Worm (Caenorhabditis elegans): ENCODE data around the gene F58A6.1.

Gene F58A6.1

ce11 chrII:5166738-5167137 is 24.0 kb downstream of the F58A6.1 start, which contains the start of gene srb-3:
srb-3 (minus strand) TSS chrII:5166838.
- TF ChIP-seq lin-32 (GFP tag; optimal IDR thresholded peaks at IDR 0.05) (no peak), snpc-4 (tag; optimal IDR thresholded peaks at IDR 0.05) (no peak), nhr-2 (tag; optimal IDR thresholded peaks at IDR 0.05) (no peak), mls-2 (tag; optimal IDR thresholded peaks at IDR 0.05) (no peak), unc-39 (tag; optimal IDR thresholded peaks at IDR 0.05) (no peak)

ce11 chrII:5170932-5171331 is 28.2 kb downstream of the F58A6.1 start, which contains the start of gene srb-1:
srb-1 (minus strand) TSS chrII:5171032.
- TF ChIP-seq zip-8 (tag; optimal IDR thresholded peaks at IDR 0.05) (no peak), lin-32 (GFP tag; optimal IDR thresholded peaks at IDR 0.05) (no peak), sptf-1 (tag; optimal IDR thresholded peaks at IDR 0.05) (no peak), ztf-11 (tag; optimal IDR thresholded peaks at IDR 0.05) (no peak), lsy-2 (tag; optimal IDR thresholded peaks at IDR 0.05) (no peak), unc-39 (tag; optimal IDR thresholded peaks at IDR 0.05) (no peak), unc-62 (GFP tag; optimal IDR thresholded peaks at IDR 0.05) (no peak), ceh-83 (GFP tag; optimal IDR thresholded peaks at IDR 0.05) (no peak), tbx-8 (GFP tag; optimal IDR thresholded peaks at IDR 0.05) (no peak)

- no peak for TF ChIP-seq ceh-43 (GFP tag; optimal IDR thresholded peaks at IDR 0.05)
Measured at ce11 chrII:5171610-5172009, 28.9 kb downstream of the F58A6.1 start, which contains the start of gene C27D6.15. C27D6.15 (plus strand) TSS chrII:5171910.

ce11 chrII:5172451-5172850 is 29.7 kb downstream of the F58A6.1 start, which contains the start of gene C27D6.1:
C27D6.1 (plus strand) TSS chrII:5172751.
- no peak for TF ChIP-seq unc-39 (tag; optimal IDR thresholded peaks at IDR 0.05)
- no peak for TF ChIP-seq pha-4 (tag; optimal IDR thresholded peaks at IDR 0.05)
- TF ChIP-seq ces-1 (GFP tag; optimal IDR thresholded peaks at IDR 0.05) = no peak
- no peak for TF ChIP-seq mls-2 (tag; optimal IDR thresholded peaks at IDR 0.05)
- TF ChIP-seq cnd-1 (tag; optimal IDR thresholded peaks at IDR 0.05) = no peak
- no peak for TF ChIP-seq unc-62 (GFP tag; optimal IDR thresholded peaks at IDR 0.05)
- no peak for TF ChIP-seq M03D4.4 (tag; optimal IDR thresholded peaks at IDR 0.05)
- TF ChIP-seq nhr-76 (tag; optimal IDR thresholded peaks at IDR 0.05) = no peak
- no peak for TF ChIP-seq mab-5 (tag; optimal IDR thresholded peaks at IDR 0.05)
- no peak for TF ChIP-seq sem-2 (GFP tag; optimal IDR thresholded peaks at IDR 0.05)
- no peak for TF ChIP-seq snpc-4 (tag; optimal IDR thresholded peaks at IDR 0.05)
- no peak for TF ChIP-seq nhr-12 (tag; optimal IDR thresholded peaks at IDR 0.05)
- no peak for TF ChIP-seq bed-3 (GFP tag; optimal IDR thresholded peaks at IDR 0.05)
- TF ChIP-seq lin-13 (tag; optimal IDR thresholded peaks at IDR 0.05) = no peak
- no peak for TF ChIP-seq blmp-1 (tag; optimal IDR thresholded peaks at IDR 0.05)
- no peak for TF ChIP-seq lin-32 (GFP tag; optimal IDR thresholded peaks at IDR 0.05)
- no peak for TF ChIP-seq flh-1 (GFP tag; optimal IDR thresholded peaks at IDR 0.05)

- TF ChIP-seq lin-32 (GFP tag; optimal IDR thresholded peaks at IDR 0.05) (no peak), bed-3 (GFP tag; optimal IDR thresholded peaks at IDR 0.05) (no peak), unc-120 (tag; optimal IDR thresholded peaks at IDR 0.05; ENCODE audit: poor library complexity, severe bottlenecking) (no peak), ztf-11 (tag; optimal IDR thresholded peaks at IDR 0.05) (no peak), mab-5 (tag; optimal IDR thresholded peaks at IDR 0.05) (no peak), nhr-76 (tag; optimal IDR thresholded peaks at IDR 0.05) (no peak), snpc-4 (tag; optimal IDR thresholded peaks at IDR 0.05) (no peak), sem-2 (GFP tag; optimal IDR thresholded peaks at IDR 0.05) (no peak), lsy-2 (tag; optimal IDR thresholded peaks at IDR 0.05) (no peak), ces-1 (GFP tag; optimal IDR thresholded peaks at IDR 0.05) (no peak), lin-13 (tag; optimal IDR thresholded peaks at IDR 0.05) (no peak), ceh-39 (tag; optimal IDR thresholded peaks at IDR 0.05) (no peak), nhr-28 (tag; optimal IDR thresholded peaks at IDR 0.05) (no peak), sptf-1 (tag; optimal IDR thresholded peaks at IDR 0.05) (no peak), tbx-8 (GFP tag; optimal IDR thresholded peaks at IDR 0.05) (no peak), mls-2 (tag; optimal IDR thresholded peaks at IDR 0.05) (no peak), ceh-43 (GFP tag; optimal IDR thresholded peaks at IDR 0.05) (no peak)
Measured at ce11 chrII:5174370-5174769, 31.7 kb downstream of the F58A6.1 start, which contains the start of gene C27D6.3. C27D6.3 (minus strand) TSS chrII:5174470.

- no peak for TF ChIP-seq mls-2 (tag; optimal IDR thresholded peaks at IDR 0.05)
- no peak for TF ChIP-seq elt-3 (tag; optimal IDR thresholded peaks at IDR 0.05)
- no peak for TF ChIP-seq unc-120 (tag; optimal IDR thresholded peaks at IDR 0.05; ENCODE audit: poor library complexity, severe bottlenecking)
- no peak for TF ChIP-seq nhr-237 (tag; optimal IDR thresholded peaks at IDR 0.05)
- no peak for TF ChIP-seq sem-2 (GFP tag; optimal IDR thresholded peaks at IDR 0.05)
- TF ChIP-seq blmp-1 (tag; optimal IDR thresholded peaks at IDR 0.05) = no peak
- TF ChIP-seq ham-2 (GFP tag; optimal IDR thresholded peaks at IDR 0.05) = no peak
- TF ChIP-seq tbx-8 (GFP tag; optimal IDR thresholded peaks at IDR 0.05) = no peak
- no peak for TF ChIP-seq bed-3 (GFP tag; optimal IDR thresholded peaks at IDR 0.05)
- TF ChIP-seq sptf-1 (tag; optimal IDR thresholded peaks at IDR 0.05) = no peak
- no peak for TF ChIP-seq ceh-39 (tag; optimal IDR thresholded peaks at IDR 0.05)
- TF ChIP-seq drap-1 (GFP tag; optimal IDR thresholded peaks at IDR 0.05) = no peak
- TF ChIP-seq lsy-2 (tag; optimal IDR thresholded peaks at IDR 0.05) = no peak
- TF ChIP-seq unc-39 (tag; optimal IDR thresholded peaks at IDR 0.05) = no peak
- no peak for TF ChIP-seq lin-13 (tag; optimal IDR thresholded peaks at IDR 0.05)
- TF ChIP-seq ztf-11 (tag; optimal IDR thresholded peaks at IDR 0.05) = no peak
Measured at ce11 chrII:5176934-5177333, 34.2 kb downstream of the F58A6.1 start.
